Worm (Caenorhabditis elegans): ENCODE data around the gene lgx-1.

DNA sequence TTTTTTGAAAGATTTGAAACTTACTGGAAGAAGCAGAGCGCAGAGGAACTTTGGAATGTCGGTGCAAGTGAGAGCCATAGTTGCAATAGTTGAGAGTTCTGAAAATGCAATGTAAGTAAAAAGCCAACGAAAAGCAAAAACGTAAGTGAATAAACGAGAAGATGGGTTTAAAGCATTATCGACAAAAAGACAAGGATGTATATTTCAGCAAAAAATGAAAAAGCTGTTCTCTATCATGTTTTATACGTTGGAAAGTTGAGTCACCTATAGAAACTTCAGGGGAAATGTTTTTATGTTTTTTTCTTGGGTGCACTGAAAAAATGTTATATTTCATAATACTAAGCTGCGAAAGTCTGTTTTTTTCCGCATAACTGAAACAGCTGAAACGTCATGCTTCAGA, 21.3 kb downstream of the lgx-1 start, which contains the start of gene T23F2.5:
- TF ChIP-seq nhr-28 (tag; optimal IDR thresholded peaks at IDR 0.05) (no peak), ceh-82 (tag; optimal IDR thresholded peaks at IDR 0.05) (no peak), lin-38 (GFP tag; IDR thresholded peaks at IDR 0.05) (no peak), ama-1 (optimal IDR thresholded peaks at IDR 0.05) (no peak), F44E2.7 (GFP tag; IDR thresholded peaks at IDR 0.05) (no peak)
